Worm (Caenorhabditis elegans): ENCODE results near the gene ddi-1.

ddi-1 gene

ce11 chrIV:6556624-6557368, 34.1 kb downstream of the ddi-1 start, which contains the start of gene try-3 (continued):
- TF ChIP-seq D2030.7 (GFP tag; IDR thresholded peaks at IDR 0.05) (peak; percentile 67), attf-3 (GFP tag; conservative IDR thresholded peaks at IDR 0.05) (no peak; the same call in 1 of the 2 replicates), B0035.1 (tag; optimal IDR thresholded peaks at IDR 0.05) (peak; percentile 36), B0336.3 (GFP tag; IDR thresholded peaks at IDR 0.05) (peak; percentile 81), snpc-3.4 (tag; optimal IDR thresholded peaks at IDR 0.05) (no peak), akir-1 (GFP tag; optimal IDR thresholded peaks at IDR 0.05) (no peak), madf-8 (GFP tag; conservative IDR thresholded peaks at IDR 0.05) (peak; percentile 42), ztf-6 (GFP tag; IDR thresholded peaks at IDR 0.05) (0 out of 2 replicates have a peak, but pooled peaks have one; percentile 66), Y95B8A.8 (GFP tag; IDR thresholded peaks at IDR 0.05) (peak; percentile 63; the same call in 1 of the 2 replicates)

DNA sequence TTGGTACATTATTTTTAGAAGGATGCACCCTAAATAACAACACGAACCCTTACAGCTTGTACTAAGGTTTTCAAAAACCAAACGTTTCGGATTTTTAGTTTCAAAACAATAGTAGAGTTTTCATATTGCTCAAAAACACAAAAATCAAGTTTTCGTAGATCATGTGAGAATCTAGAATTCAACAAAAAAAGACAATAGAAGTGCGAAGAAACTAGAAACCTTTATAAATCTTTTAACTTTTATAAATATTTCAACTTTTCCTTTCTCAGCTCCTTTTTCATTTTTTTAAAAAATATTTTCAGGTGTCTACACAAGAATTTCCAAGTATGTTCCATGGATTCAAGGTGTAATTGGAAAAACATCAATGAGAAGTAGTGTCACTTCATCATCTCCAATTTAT, 37.8 kb downstream of the ddi-1 start, which contains the start of gene best-9:
best-9 (plus strand) TSS at position 301 of the 400 bp plus-strand sequence.
- no peak for TF ChIP-seq snpc-1.1 (tag; optimal IDR thresholded peaks at IDR 0.05; ENCODE audit: insufficient read depth)
- no peak for TF ChIP-seq nhr-179 (tag; optimal IDR thresholded peaks at IDR 0.05)
- TF ChIP-seq ceh-40 (GFP tag; IDR thresholded peaks at IDR 0.05), result no peak
- TF ChIP-seq cebp-2 (GFP tag; IDR thresholded peaks at IDR 0.05), result no peak
- TF ChIP-seq Y56A3A.18 (GFP tag; IDR thresholded peaks at IDR 0.05), result no peak
- no peak for TF ChIP-seq nfya-2 (GFP tag; IDR thresholded peaks at IDR 0.05)
- TF ChIP-seq akir-1 (GFP tag; optimal IDR thresholded peaks at IDR 0.05), result no peak
- no peak for TF ChIP-seq die-1 (tag; optimal IDR thresholded peaks at IDR 0.05)
- no peak for TF ChIP-seq ztf-3 (GFP tag; optimal IDR thresholded peaks at IDR 0.05)
- no peak for TF ChIP-seq mes-4 (tag; optimal IDR thresholded peaks at IDR 0.05)
- no peak for TF ChIP-seq K12H6.12 (tag; optimal IDR thresholded peaks at IDR 0.05)
- TF ChIP-seq madf-3 (GFP tag; IDR thresholded peaks at IDR 0.05), result no peak

- TF ChIP-seq nhr-27 (tag; optimal IDR thresholded peaks at IDR 0.05) (no peak), ZK185.1 (tag; optimal IDR thresholded peaks at IDR 0.05; ENCODE audit: poor library complexity, severe bottlenecking) (no peak), him-1 (tag; optimal IDR thresholded peaks at IDR 0.05) (peak; percentile 32), snpc-4 (GFP tag; optimal IDR thresholded peaks at IDR 0.05) (no peak), snpc-4 (tag; optimal IDR thresholded peaks at IDR 0.05) (peak in 1 of 4 experiments; percentile 71), rpc-1 (optimal IDR thresholded peaks at IDR 0.05) (peak; percentile 33), rpc-1 (tag; optimal IDR thresholded peaks at IDR 0.05) (peak; percentile 76), tbp1 (GFP tag; optimal IDR thresholded peaks at IDR 0.05) (peak; percentile 73), B0261.1 (tag; optimal IDR thresholded peaks at IDR 0.05) (peak; percentile 39)
Measured at ce11 chrIV:6562039-6562438, 39.4 kb downstream of the ddi-1 start.

DNA sequence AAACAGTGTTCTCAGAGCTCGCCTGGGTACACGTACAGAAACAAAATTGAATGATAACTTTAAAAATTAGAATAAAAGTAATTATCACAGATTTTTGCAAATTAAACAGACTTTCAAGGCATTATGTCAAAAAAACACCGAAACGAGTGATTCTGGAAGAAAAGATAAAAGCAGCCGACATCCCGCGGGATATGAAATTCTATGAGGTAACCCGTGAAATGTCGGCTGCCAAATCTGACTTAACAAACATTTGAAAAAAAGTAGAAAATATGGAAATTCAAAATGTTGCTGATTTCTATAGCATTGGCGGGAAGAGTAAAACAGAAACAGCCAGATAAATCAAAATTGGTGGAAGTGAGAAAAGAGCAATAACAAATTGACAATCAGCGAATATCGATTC, 42.9 kb downstream of the ddi-1 start:
- TF ChIP-seq F49E8.2 (tag; optimal IDR thresholded peaks at IDR 0.05; ENCODE audit: insufficient read depth) (no peak), snpc-1.1 (tag; optimal IDR thresholded peaks at IDR 0.05; ENCODE audit: insufficient read depth) (peak; percentile 82), snpc-4 (GFP tag; optimal IDR thresholded peaks at IDR 0.05) (peak; percentile 47), snpc-4 (tag; optimal IDR thresholded peaks at IDR 0.05) (peak; percentile 3 to 76 (median 66)), ztf-22 (GFP tag; optimal IDR thresholded peaks at IDR 0.05) (no peak)

- no peak for TF ChIP-seq efl-1 (GFP tag; optimal IDR thresholded peaks at IDR 0.05)
- no peak for TF ChIP-seq pha-4 (tag; optimal IDR thresholded peaks at IDR 0.05)
- no peak for TF ChIP-seq sea-2 (GFP tag; IDR thresholded peaks at IDR 0.05)
- no peak for TF ChIP-seq rpc-1 (optimal IDR thresholded peaks at IDR 0.05)
- TF ChIP-seq rpc-1 (tag; optimal IDR thresholded peaks at IDR 0.05), result no peak
- no peak for TF ChIP-seq tbp1 (GFP tag; optimal IDR thresholded peaks at IDR 0.05)
- no peak for TF ChIP-seq ztf-18 (tag; optimal IDR thresholded peaks at IDR 0.05)
- TF ChIP-seq cebp-1 (GFP tag; IDR thresholded peaks at IDR 0.05), result no peak
- no peak for TF ChIP-seq cebp-1 (tag; optimal IDR thresholded peaks at IDR 0.05)
- TF ChIP-seq him-1 (tag; optimal IDR thresholded peaks at IDR 0.05), result no peak
- no peak for TF ChIP-seq ceh-58 (GFP tag; IDR thresholded peaks at IDR 0.05)
- TF ChIP-seq ceh-40 (GFP tag; IDR thresholded peaks at IDR 0.05), result no peak
- no peak for TF ChIP-seq snpc-3.4 (tag; optimal IDR thresholded peaks at IDR 0.05)
- no peak for TF ChIP-seq madf-3 (GFP tag; IDR thresholded peaks at IDR 0.05)
Measured at ce11 chrIV:6572238-6572637, 49.6 kb downstream of the ddi-1 start, which contains the start of gene bicd-1. TSS of gene bicd-1 (minus strand) at chrIV:6572338.
